Fruit fly (Drosophila melanogaster) whole organism, prepupa: Measurements from ENCODE around the gene Cpr65Ax1.

Experiments used
- CG10669 ChIP-seq: fragments of 200-800 bp; sonication (Bioruptor generic); optimal IDR thresholded peaks from 3 replicates; lab custom pipeline; 2018; ENCODE audit warnings: missing biosample characterization, mild to moderate bottlenecking, missing genetic modification characterization, moderate library complexity
- CG16779 ChIP-seq: fragments of 200-800 bp; sonication (Bioruptor generic); optimal IDR thresholded peaks from 3 replicates; lab custom pipeline; 2017; ENCODE audit warnings: missing biosample characterization, mild to moderate bottlenecking, missing genetic modification characterization
- CG6276 ChIP-seq: fragments of 200-800 bp; sonication (Bioruptor generic); optimal IDR thresholded peaks from 2 replicates; lab custom pipeline; 2017; ENCODE audit warnings: missing biosample characterization, mild to moderate bottlenecking, missing genetic modification characterization
- CG9139 ChIP-seq: fragments of 200-800 bp; sonication (Bioruptor generic); optimal IDR thresholded peaks from 3 replicates; lab custom pipeline; 2017; ENCODE audit warnings: missing biosample characterization, mild to moderate bottlenecking, missing genetic modification characterization
- Eip93F ChIP-seq: fragments of 200-800 bp; sonication (Bioruptor generic); optimal IDR thresholded peaks from 2 replicates; lab custom pipeline; 2016; ENCODE audit warnings: missing biosample characterization, mild to moderate bottlenecking, missing genetic modification characterization
- Ets21C ChIP-seq: fragments of 200-800 bp; sonication (Bioruptor generic); optimal IDR thresholded peaks from 3 replicates; lab custom pipeline; 2016; ENCODE audit warnings: missing biosample characterization, missing genetic modification characterization
- Gug ChIP-seq: fragments of 200-800 bp; sonication (Bioruptor generic); IDR thresholded peaks from 2 replicates; pipeline ENCODE4 v1.3.6; 2022; ENCODE audit warnings: missing biosample characterization, missing genetic modification characterization
- Hr39 ChIP-seq: fragments of 200-800 bp; sonication (Bioruptor generic); optimal IDR thresholded peaks from 2 replicates; lab custom pipeline; 2016; ENCODE audit warnings: missing biosample characterization, missing genetic modification characterization
- Sox102F ChIP-seq: fragments of 200-800 bp; sonication (Bioruptor generic); optimal IDR thresholded peaks from 2 replicates; lab custom pipeline; 2016; ENCODE audit warnings: missing biosample characterization, mild to moderate bottlenecking, missing genetic modification characterization
- dsx ChIP-seq: fragments of 200-800 bp; optimal IDR thresholded peaks from 3 replicates; lab custom pipeline; 2019; ENCODE audit warnings: missing biosample characterization, mild to moderate bottlenecking, missing genetic modification characterization, moderate library complexity; ENCODE audit not compliant: poor library complexity, severe bottlenecking
- eg ChIP-seq: fragments of 200-800 bp; sonication (Bioruptor generic); IDR thresholded peaks from 3 replicates; pipeline ENCODE4 v1.3.6; 2022; ENCODE audit warnings: missing biosample characterization, missing genetic modification characterization
- pdm3 ChIP-seq: fragments of 200-800 bp; sonication (Bioruptor generic); optimal IDR thresholded peaks from 3 replicates; lab custom pipeline; 2016; ENCODE audit warnings: missing biosample characterization, missing genetic modification characterization
- spab ChIP-seq: fragments of 200-800 bp; sonication (Bioruptor generic); optimal IDR thresholded peaks from 2 replicates; lab custom pipeline; 2017; ENCODE audit warnings: missing biosample characterization, mild to moderate bottlenecking, missing genetic modification characterization, missing genetic modification reagents

DNA sequence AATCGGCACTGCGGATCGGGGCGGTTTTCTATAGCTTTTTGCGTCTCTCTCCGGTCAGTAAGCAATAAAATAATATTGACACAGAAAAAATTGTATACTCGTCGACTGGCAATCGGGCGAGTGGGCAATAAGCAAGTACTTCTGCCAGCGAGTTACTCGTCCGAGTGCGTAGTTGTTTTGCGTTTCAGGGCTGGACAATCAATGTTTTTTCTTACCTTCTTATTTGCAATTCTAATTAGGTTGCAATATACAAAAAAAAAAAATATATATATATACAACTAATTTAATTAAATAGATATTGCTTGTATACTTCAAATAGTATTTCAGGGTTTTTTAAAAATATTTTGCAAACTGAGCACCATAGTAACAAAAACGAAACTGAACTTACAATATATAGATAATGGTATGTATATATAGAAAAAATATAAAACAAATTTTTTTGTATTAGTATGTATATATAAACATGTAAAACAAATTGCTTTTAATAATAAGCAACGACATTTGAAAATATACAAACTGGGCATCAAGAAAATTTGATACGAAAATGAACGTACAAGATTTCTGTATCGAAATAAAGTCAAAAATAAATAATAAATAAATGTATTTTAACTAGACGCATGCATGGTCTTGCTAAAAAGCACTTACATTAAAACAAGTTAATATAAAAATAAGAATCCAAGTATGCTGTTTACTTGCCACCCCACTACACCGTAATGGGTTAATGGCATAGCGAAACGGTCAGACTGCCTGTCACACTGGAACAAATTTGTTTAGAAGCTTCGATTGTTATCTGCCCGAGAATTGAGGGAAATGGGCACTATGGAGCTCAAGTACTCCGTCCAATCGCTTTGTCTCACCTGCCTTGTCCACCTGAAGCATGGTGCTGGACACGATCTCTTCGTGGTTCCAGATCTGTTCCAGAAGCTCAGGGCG, 41.5 kb upstream of the Cpr65Ax1 start, which contains the start of the genes D19A and CG7386:
- no peak for TF ChIP-seq Eip93F (GFP tag; lab: Kevin White, UChicago)
- TF ChIP-seq pdm3 (GFP tag; lab: Kevin White, UChicago) = peak; percentile 69
- peak; percentile 46 for TF ChIP-seq Ets21C (GFP tag; lab: Kevin White, UChicago)
- peak; percentile 42 for TF ChIP-seq Gug
- TF ChIP-seq Sox102F = no peak
- no peak for TF ChIP-seq CG10669
- peak; percentile 53; the same call in 2 of the 3 replicates for TF ChIP-seq eg (GFP tag; lab: Robert Waterston, UW)
- no peak for TF ChIP-seq CG9139 (GFP tag; lab: Kevin White, UChicago)
- peak; percentile 71 for TF ChIP-seq Hr39 (GFP tag; lab: Kevin White, UChicago)
- TF ChIP-seq CG16779 (tag; lab: Kevin White, UChicago) = no peak
- no peak for TF ChIP-seq spab (GFP tag; lab: Kevin White, UChicago)
- no peak for TF ChIP-seq CG6276
- TF ChIP-seq dsx (GFP tag; lab: Kevin White, UChicago) = peak; percentile 19
